Fruit fly (Drosophila melanogaster) ovary, adult (tissue): ENCODE results near the gene PhKgamma.

Source experiments
- CG17801 ChIP-seq: fragments of 200-800 bp; optimal IDR thresholded peaks from 2 replicates; lab custom pipeline; 2019; ENCODE audit warnings: missing biosample characterization, mild to moderate bottlenecking, missing genetic modification characterization, moderate library complexity; ENCODE audit not compliant: partially characterized antibody

PhKgamma gene

DNA sequence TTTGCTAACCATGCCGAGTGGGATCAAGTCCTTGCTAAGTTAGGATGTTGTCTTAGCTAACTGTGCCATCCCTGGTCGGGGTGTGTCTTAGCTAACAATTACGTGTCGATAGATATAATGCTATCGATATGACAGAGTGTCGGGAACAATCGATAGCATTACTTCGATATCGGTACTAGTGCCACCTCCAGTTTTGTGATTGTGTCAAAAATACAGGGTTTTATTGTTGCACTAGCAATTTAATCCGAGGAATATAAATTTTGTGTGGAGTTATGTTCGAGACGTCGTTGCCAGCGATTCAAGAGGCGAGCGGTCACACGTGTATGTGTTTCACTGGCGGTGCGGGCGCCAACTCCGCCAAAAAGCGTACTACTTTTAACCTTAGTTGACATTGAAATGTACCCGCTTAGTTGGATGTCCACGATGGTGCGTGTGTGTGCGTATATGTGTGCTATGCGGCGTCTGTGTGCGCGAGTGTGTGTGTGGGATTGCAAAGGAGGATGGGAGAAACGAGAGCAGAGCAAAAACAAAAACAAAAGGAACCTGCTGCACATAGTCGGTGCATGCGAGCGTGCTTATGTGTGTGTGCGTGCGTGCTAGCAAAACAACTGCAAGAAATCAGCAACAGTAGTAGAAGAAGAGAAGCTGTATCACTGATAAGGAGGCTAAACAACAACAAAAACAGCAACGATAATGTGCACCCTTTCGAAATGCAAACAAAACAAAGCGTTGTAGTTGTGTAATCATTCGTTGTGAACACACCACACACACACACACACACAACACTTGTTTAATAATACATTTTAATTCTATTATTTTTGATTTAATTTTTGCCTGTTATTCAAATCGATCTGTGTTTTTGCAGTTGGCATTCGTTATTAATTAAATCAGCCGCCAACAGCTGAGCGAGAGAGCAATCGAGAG, at the start of gene PhKgamma:
PhKgamma (plus strand) TSS at position 179 of the 924 bp plus-strand sequence.
- no peak for TF ChIP-seq CG17801 (GFP tag; lab: Kevin White, UChicago)

- TF ChIP-seq CG17801 (GFP tag; lab: Kevin White, UChicago), result no peak
Observed at dm6 chrX:11651420-11651819, 43.5 kb upstream of the PhKgamma start.

dm6 chrX:11652991-11653390, 41.9 kb upstream of the PhKgamma start:
- no peak for TF ChIP-seq CG17801 (GFP tag; lab: Kevin White, UChicago)

DNA sequence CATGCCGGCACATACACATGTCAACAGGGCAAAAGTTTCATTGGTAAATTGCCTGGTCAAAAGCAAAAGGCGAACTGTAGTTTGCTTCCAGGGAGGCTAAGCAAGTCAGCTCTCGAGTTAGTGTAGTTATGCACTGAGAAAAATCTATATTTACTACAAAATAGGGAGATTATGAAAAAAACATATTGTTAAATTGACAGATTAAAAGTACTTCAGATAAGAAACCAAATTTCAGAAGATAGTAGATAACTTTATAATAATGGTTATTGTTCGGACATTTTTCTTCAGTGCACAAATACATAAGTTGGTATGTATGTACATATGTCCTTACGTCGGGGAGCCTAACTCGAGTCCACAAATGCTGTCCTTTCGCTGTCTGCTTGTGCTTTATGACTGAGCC, 37.8 kb upstream of the PhKgamma start:
- TF ChIP-seq CG17801 (GFP tag; lab: Kevin White, UChicago), result no peak

DNA sequence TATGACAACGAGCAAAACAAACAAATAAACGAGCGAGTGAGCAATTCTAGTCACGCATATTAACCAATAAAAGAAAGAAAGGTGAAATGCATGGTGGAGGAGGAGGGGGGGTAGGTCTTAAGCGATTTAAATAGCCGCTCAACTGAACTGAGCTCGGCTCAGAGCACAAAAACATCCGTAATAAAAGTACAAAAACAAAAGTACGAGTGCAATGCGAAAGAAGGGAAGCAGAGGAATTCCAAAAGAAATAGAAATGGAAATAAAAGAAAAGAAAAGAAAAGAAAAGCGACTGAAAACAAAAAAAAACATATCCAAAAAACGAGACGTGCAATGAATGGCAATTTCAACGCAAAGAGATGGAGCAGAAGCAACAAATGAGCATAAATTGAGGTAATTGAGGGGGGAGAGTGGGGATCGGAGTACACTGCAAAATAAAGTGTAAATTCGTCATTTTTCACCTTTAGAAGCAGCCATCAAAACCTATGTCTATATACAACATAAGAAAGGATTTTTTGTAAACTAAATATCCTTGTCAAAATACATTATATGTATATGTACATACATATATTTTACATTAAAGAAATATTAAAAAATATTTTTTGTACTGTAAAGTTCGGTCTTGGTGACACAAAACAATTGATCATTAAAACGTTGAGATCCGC, 36.6 kb upstream of the PhKgamma start:
- TF ChIP-seq CG17801 (GFP tag; lab: Kevin White, UChicago), result peak; percentile 93

DNA sequence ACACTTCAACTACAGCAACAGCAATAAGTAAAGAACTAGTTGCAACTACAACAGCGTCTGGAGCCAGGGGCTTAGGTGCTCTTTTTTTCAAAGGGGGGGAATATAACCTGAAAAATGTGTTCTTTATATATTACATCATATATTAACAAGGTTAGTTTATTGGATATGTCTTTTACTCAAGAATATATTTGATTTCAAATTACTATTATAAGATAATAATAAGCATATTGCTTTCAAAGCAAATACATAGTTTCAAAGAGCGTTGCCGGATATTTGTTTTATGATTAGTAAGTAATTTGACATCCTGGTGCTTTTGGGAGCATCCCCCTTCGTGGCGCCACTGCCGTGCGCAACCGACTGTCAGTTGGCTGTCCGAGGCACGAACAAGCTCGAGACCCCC, 35.9 kb upstream of the PhKgamma start:
- peak; percentile 91 for TF ChIP-seq CG17801 (GFP tag; lab: Kevin White, UChicago)

dm6 chrX:11659634-11660033, 35.3 kb upstream of the PhKgamma start:
- TF ChIP-seq CG17801 (GFP tag; lab: Kevin White, UChicago), result no peak

DNA sequence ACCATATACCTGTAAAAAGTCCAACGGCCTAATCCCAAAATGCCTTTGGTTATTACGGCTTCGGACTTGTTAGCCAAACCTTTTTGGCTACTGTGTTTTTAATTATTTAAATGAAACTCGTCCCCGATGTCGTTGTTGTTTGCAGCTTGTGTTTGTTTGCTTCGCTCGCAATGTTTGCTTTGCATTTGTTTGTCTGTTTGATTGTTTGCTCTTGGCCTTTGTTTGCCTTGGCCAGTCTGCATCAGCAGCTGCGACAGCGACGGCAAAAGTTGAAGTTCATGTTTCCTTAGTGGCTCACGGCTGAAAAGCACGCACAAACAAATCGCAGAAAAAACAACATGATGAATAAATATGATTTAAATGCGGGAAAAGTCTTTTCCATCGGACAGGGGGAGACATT, 34.5 kb upstream of the PhKgamma start:
- TF ChIP-seq CG17801 (GFP tag; lab: Kevin White, UChicago), result no peak

dm6 chrX:11664058-11664457, 30.9 kb upstream of the PhKgamma start:
- TF ChIP-seq CG17801 (GFP tag; lab: Kevin White, UChicago), result no peak

- TF ChIP-seq CG17801 (GFP tag; lab: Kevin White, UChicago), result peak; percentile 74
Observed at dm6 chrX:11678539-11679040, 16.3 kb upstream of the PhKgamma start, which contains the start of the genes Vlet and bif. Gene Vlet (minus strand): TSS chrX:11678589. Gene bif (plus strand): TSS chrX:11678970.

- TF ChIP-seq CG17801 (GFP tag; lab: Kevin White, UChicago), result peak; percentile 1
Observed at dm6 chrX:11679461-11679860, 15.5 kb upstream of the PhKgamma start.

- peak; percentile 74 for TF ChIP-seq CG17801 (GFP tag; lab: Kevin White, UChicago)
Observed at dm6 chrX:11680405-11680804, 14.5 kb upstream of the PhKgamma start.

DNA sequence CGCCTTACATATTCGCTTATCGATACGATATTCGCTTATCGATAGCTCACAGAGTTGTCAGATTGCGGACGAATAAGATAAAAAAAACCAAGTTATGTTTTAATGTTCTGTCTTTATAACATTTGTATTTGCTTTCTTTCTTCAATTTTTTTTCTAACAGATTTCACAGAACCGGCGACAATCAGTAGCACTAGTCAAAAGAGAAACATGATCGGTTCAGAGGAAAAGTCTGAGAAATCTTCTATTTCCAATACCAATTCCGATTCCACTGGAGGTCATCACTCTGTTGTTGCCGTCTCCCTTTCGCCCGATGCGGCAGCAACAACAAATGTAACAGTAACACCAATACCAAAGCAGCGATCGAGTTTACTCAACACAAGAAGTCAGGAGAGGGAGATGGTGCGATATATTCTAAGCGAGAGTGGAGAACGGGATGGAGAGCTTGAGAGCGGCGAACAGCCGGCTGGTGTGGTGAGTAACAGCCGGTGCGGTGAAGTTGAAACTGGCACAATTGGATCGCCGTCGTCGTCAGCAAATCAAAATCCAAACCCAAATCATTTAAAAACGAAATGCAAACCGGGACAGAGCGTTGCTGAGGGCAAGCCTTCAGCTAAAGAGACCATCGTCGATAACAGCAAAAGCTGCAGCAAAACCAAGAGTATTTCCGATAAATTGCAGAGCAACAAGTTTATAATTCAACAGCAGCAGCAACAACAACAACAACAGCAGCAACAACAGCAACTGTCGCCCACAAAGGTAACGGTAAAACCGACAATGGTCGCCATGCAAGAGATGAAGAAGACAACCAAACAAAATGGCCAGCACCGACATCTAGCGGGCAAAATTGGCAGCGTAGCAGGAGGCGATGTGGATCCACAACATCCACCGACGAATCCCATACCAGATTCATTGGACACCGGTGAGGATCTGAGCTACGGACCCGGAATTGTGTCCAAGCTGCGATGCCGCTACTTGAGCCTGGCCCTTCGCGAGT, 13.1 kb upstream of the PhKgamma start:
- peak; percentile 69 for TF ChIP-seq CG17801 (GFP tag; lab: Kevin White, UChicago)

- TF ChIP-seq CG17801 (GFP tag; lab: Kevin White, UChicago), result peak; percentile 47
Observed at dm6 chrX:11683480-11683879, 11.5 kb upstream of the PhKgamma start.
